Worm (Caenorhabditis elegans) whole organism, late embryonic: ENCODE results near the gene T19H12.15.

Experiments
- nhr-11 ChIP-seq: fragments of 150-350 bp; optimal IDR thresholded peaks from 2 replicates; lab custom pipeline; 2014; ENCODE audit warnings: missing biosample characterization, missing genetic modification characterization
- sox-4 ChIP-seq: sonication (generic microtip); optimal IDR thresholded peaks from 2 replicates; lab custom pipeline; 2017; ENCODE audit warnings: mild to moderate bottlenecking, missing genetic modification characterization, inconsistent platforms, missing compliant biosample characterization

- TF ChIP-seq nhr-11 (tag; lab: Kevin White, UChicago) (no peak), sox-4 (tag; lab: Kevin White, UChicago) (no peak)
Measured at ce11 chrV:4889477-4889876, 10.3 kb upstream of the T19H12.15 start, which contains the start of gene ugt-12.
